Fruit fly (Drosophila melanogaster): ENCODE measurements around the gene CG32486.

CG32486 gene

DNA sequence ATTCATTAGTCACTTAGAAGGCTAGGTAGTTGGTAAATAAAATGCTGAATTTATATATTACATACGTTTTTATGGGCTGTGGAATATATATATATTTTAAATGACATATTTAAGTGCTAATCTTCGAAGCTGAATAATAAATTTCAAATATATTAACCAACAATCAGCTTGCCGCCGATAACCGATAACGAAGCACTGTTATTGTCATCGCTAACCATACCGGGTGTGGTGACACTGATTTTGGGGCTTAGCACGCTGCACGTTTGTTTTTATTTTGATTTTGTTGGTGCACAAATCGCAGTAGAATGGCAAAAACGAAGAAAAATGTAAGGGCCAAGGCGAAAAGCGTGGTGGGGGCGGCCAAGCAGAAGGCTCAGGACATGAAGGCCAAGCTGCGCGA lies 15.8 kb downstream of the CG32486 start, which contains the start of gene CG16753:
CG16753 (plus strand) TSS at position 229 of the 400 bp plus-strand sequence.
- TF ChIP-seq cnc (optimal IDR thresholded peaks at IDR 0.05) (no peak), CG1620 (GFP tag; optimal IDR thresholded peaks at IDR 0.05) (no peak), Hr96 (GFP tag; optimal IDR thresholded peaks at IDR 0.05) (no peak), toe (GFP tag; optimal IDR thresholded peaks at IDR 0.05) (no peak), kay (GFP tag; ENCODE audit: borderline replicate concordance) (no peak), bab1 (GFP tag; optimal IDR thresholded peaks at IDR 0.05) (peak; percentile 31), ovo (GFP tag; optimal IDR thresholded peaks at IDR 0.05) (no peak), pad (GFP tag; optimal IDR thresholded peaks at IDR 0.05) (no peak), Mnt (GFP tag; optimal IDR thresholded peaks at IDR 0.05) (peak; percentile 59), CG33017 (tag; optimal IDR thresholded peaks at IDR 0.05) (no peak), cic (GFP tag; optimal IDR thresholded peaks at IDR 0.05) (no peak), CG7045 (GFP tag; optimal IDR thresholded peaks at IDR 0.05) (no peak), Clk (GFP tag; optimal IDR thresholded peaks at IDR 0.05) (no peak), CG12768 (GFP tag; optimal IDR thresholded peaks at IDR 0.05) (no peak), CG5204 (GFP tag; optimal IDR thresholded peaks at IDR 0.05) (no peak), tj (GFP tag; optimal IDR thresholded peaks at IDR 0.05) (no peak)

DNA sequence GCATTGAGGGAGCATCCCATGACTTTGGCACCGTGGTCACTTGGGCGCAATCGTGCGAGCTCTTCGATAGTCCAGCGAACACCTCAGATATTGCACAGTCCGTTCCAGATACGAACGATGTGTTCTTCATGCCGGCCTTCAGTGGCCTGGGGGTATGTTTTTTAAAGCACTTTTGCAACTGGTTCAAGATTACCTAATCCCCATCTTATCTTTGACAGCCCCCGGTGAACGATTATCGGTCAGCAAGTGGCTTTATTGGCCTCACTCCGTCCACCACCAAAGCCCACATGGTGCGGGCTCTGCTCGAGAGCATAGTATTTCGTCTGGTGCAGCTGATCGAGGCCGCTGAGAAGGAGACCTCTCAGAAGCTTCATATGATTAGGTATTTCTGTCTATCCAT lies 16.5 kb downstream of the CG32486 start:
- TF ChIP-seq CG5204 (GFP tag; optimal IDR thresholded peaks at IDR 0.05) = no peak

DNA sequence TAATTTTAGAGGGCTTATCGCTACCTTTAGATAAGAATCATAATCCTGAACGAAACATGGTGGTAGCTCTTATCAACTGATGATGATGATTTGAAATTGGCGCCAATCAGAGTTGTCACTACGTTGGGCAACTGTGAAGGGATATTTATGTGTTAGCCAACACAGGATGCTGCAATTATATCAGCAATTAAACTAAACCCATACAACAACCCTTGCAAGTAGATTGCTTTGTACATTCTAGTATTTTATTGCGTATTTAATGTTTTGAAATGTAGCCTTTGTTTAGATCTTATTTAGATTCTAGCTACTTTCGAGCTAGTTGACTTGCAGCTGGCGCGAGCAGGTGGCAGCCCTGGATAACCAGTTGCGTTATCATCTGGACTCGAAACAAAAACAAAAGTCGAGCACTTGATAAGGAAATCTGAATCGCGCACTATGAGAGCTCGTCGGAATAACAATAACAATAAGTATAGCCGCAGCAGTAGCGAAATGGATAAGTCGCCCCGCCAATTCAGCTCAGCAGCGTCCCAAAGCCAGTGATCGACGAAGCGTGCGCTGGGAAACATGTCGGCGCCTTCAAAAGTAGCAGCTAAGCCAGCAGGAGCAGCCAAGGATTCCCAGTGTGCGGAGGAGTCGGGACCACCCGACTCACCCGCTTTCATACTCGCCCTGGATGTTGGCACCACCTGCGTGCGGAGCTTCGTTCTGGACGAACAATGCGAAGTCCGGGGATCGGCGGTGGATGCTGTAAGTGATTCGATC lies 18.3 kb downstream of the CG32486 start, which contains the start of gene CG1271:
CG1271 (plus strand) TSS at position 405 of the 762 bp plus-strand sequence.
- TF ChIP-seq Mnt (GFP tag; optimal IDR thresholded peaks at IDR 0.05) (peak; percentile 71), ovo (GFP tag; optimal IDR thresholded peaks at IDR 0.05) (peak; percentile 58), cnc (optimal IDR thresholded peaks at IDR 0.05) (no peak), toe (GFP tag; optimal IDR thresholded peaks at IDR 0.05) (no peak), cic (GFP tag; optimal IDR thresholded peaks at IDR 0.05) (peak; percentile 80), CG1620 (GFP tag; optimal IDR thresholded peaks at IDR 0.05) (peak; percentile 75), Crg-1 (GFP tag; optimal IDR thresholded peaks at IDR 0.05) (peak; percentile 81), CG7101 (tag; optimal IDR thresholded peaks at IDR 0.05) (peak; percentile 71), pad (GFP tag; optimal IDR thresholded peaks at IDR 0.05) (peak; percentile 64), CG33017 (tag; optimal IDR thresholded peaks at IDR 0.05) (peak; percentile 70), CG7045 (GFP tag; optimal IDR thresholded peaks at IDR 0.05) (peak; percentile 57), Clk (GFP tag; optimal IDR thresholded peaks at IDR 0.05) (peak; percentile 16), bab1 (GFP tag; optimal IDR thresholded peaks at IDR 0.05) (peak; percentile 11), CG12768 (GFP tag; optimal IDR thresholded peaks at IDR 0.05) (peak; percentile 55), Hr96 (GFP tag; optimal IDR thresholded peaks at IDR 0.05) (no peak), CG11617 (GFP tag; optimal IDR thresholded peaks at IDR 0.05) (peak; percentile 78), kay (GFP tag; ENCODE audit: borderline replicate concordance) (no peak), CG14711 (tag; optimal IDR thresholded peaks at IDR 0.05) (peak; percentile 99), CG5204 (GFP tag; optimal IDR thresholded peaks at IDR 0.05) (no peak), tj (GFP tag; optimal IDR thresholded peaks at IDR 0.05) (peak; percentile 14)

DNA sequence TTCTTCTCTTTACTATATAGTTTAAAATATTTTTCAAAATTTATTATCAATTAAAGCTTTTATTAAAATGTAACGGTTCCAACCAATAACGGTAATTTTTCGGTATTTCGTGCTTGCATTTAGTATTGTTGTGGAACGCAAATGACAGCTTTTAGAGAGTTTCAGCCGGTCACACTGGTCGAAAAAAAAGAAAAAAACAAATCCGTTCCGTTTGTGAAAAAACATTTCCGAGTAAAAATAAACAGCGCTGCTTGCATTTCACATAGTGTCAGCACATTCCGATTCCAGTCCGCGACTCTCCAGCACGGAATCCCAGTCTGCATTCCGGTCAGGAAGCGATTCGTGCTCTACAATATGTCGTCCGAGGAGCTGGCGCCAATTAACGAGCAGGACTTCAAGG lies 20.5 kb downstream of the CG32486 start, which contains the start of gene CG32485:
CG32485 (plus strand) TSS at position 139 of the 400 bp plus-strand sequence.
- no peak for TF ChIP-seq CG33017 (tag; optimal IDR thresholded peaks at IDR 0.05)
- TF ChIP-seq cic (GFP tag; optimal IDR thresholded peaks at IDR 0.05) = peak; percentile 12
- no peak for TF ChIP-seq Hr96 (GFP tag; optimal IDR thresholded peaks at IDR 0.05)
- no peak for TF ChIP-seq Clk (GFP tag; optimal IDR thresholded peaks at IDR 0.05)
- TF ChIP-seq tj (GFP tag; optimal IDR thresholded peaks at IDR 0.05) = peak; percentile 86
- TF ChIP-seq CG11617 (GFP tag; optimal IDR thresholded peaks at IDR 0.05) = peak; percentile 35
- TF ChIP-seq CG7045 (GFP tag; optimal IDR thresholded peaks at IDR 0.05) = no peak
- TF ChIP-seq ovo (GFP tag; optimal IDR thresholded peaks at IDR 0.05) = peak; percentile 61
- no peak for TF ChIP-seq toe (GFP tag; optimal IDR thresholded peaks at IDR 0.05)
- TF ChIP-seq CG7101 (tag; optimal IDR thresholded peaks at IDR 0.05) = no peak
- TF ChIP-seq cnc (optimal IDR thresholded peaks at IDR 0.05) = no peak
- no peak for TF ChIP-seq CG14711 (tag; optimal IDR thresholded peaks at IDR 0.05)
- no peak for TF ChIP-seq CG5204 (GFP tag; optimal IDR thresholded peaks at IDR 0.05)
- TF ChIP-seq pad (GFP tag; optimal IDR thresholded peaks at IDR 0.05) = no peak

DNA sequence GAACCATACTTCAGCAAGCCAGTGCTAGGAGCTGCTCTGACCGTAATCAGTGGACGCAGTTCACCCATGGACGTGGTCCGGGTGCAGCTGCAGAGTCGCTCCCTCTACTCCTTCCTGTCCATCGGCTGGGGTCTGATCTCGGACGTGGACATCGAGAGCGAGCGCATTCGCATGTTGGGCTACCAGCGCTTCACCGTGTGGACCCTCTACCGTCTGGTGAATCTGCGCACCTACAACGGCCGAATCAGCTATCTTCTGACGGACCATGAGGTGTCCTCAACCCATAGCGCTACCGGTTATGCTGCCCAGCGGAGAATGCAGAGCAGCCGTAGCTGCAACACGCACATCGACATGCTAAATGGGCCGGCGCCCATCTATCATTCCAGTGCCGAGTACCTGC lies 22.0 kb downstream of the CG32486 start:
- TF ChIP-seq CG7045 (GFP tag; optimal IDR thresholded peaks at IDR 0.05) (no peak), CG11617 (GFP tag; optimal IDR thresholded peaks at IDR 0.05) (no peak)

dm6 chr3L:3046325-3047156 lies 24.1 kb downstream of the CG32486 start, which contains the start of the genes scramb2 and Sk2:
scramb2 (minus strand) TSS chr3L:3046812.
Sk2 (plus strand) TSS chr3L:3047087.
- TF ChIP-seq Crg-1 (GFP tag; optimal IDR thresholded peaks at IDR 0.05) (peak; percentile 75), pad (GFP tag; optimal IDR thresholded peaks at IDR 0.05) (peak; percentile 83), kay (GFP tag; ENCODE audit: borderline replicate concordance) (no peak), Clk (GFP tag; optimal IDR thresholded peaks at IDR 0.05) (peak; percentile 92), Mnt (GFP tag; optimal IDR thresholded peaks at IDR 0.05) (peak; percentile 73), cnc (optimal IDR thresholded peaks at IDR 0.05) (no peak), bab1 (GFP tag; optimal IDR thresholded peaks at IDR 0.05) (peak; percentile 94), CG1620 (GFP tag; optimal IDR thresholded peaks at IDR 0.05) (peak; percentile 84), CG11617 (GFP tag; optimal IDR thresholded peaks at IDR 0.05) (peak; percentile 92), tj (GFP tag; optimal IDR thresholded peaks at IDR 0.05) (peak; percentile 78), ovo (GFP tag; optimal IDR thresholded peaks at IDR 0.05) (peak; percentile 42), CG5204 (GFP tag; optimal IDR thresholded peaks at IDR 0.05) (no peak), toe (GFP tag; optimal IDR thresholded peaks at IDR 0.05) (peak; percentile 87), CG33017 (tag; optimal IDR thresholded peaks at IDR 0.05) (peak; percentile 97), cic (GFP tag; optimal IDR thresholded peaks at IDR 0.05) (peak; percentile 80), CG12768 (GFP tag; optimal IDR thresholded peaks at IDR 0.05) (peak; percentile 98), Hr96 (GFP tag; optimal IDR thresholded peaks at IDR 0.05) (peak; percentile 81), CG14711 (tag; optimal IDR thresholded peaks at IDR 0.05) (peak; percentile 91), CG7045 (GFP tag; optimal IDR thresholded peaks at IDR 0.05) (peak; percentile 97), CG7101 (tag; optimal IDR thresholded peaks at IDR 0.05) (peak; percentile 96)

Data from whole organism, adult.